Worm (Caenorhabditis elegans): ENCODE results near the gene srbc-21.

Gene srbc-21

DNA sequence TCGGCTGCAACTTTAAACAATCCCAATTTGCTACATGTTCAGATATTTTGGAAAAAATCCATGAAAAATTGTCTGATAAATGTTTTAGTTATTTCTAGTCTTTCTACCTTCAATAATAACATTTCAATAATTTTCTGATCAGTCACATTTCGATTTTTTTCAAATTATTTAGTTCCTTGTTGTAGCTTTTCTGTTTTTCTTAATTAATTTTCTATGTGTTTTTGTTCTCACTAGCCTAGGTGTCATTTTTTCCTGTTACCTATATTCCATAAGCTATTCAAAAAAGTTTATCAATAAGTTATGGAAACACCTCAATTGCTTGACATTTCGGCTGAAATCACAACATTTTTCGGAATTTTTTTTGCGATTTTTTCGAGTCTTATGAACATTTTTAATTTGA, 2.1 kb upstream of the srbc-21 start, which contains the start of gene srbc-23:
srbc-23 (plus strand) TSS at position 301 of the 400 bp plus-strand sequence.
- TF ChIP-seq nhr-11 (tag; optimal IDR thresholded peaks at IDR 0.05) (no peak), tbx-2 (tag; optimal IDR thresholded peaks at IDR 0.05) (no peak), pha-4 (tag; optimal IDR thresholded peaks at IDR 0.05) (no peak), ama-1 (optimal IDR thresholded peaks at IDR 0.05) (no peak), snpc-4 (tag; optimal IDR thresholded peaks at IDR 0.05) (no peak), mdl-1 (tag; optimal IDR thresholded peaks at IDR 0.05) (no peak), unc-62 (GFP tag; optimal IDR thresholded peaks at IDR 0.05) (no peak), fkh-2 (tag; optimal IDR thresholded peaks at IDR 0.05) (no peak), ceh-28 (tag; optimal IDR thresholded peaks at IDR 0.05) (no peak), nhr-67 (tag; optimal IDR thresholded peaks at IDR 0.05) (no peak), nhr-76 (tag; optimal IDR thresholded peaks at IDR 0.05) (no peak), elt-3 (tag; optimal IDR thresholded peaks at IDR 0.05) (no peak), elt-2 (tag; optimal IDR thresholded peaks at IDR 0.05) (no peak), nhr-23 (tag; optimal IDR thresholded peaks at IDR 0.05) (no peak), ceh-82 (tag; optimal IDR thresholded peaks at IDR 0.05) (no peak), nhr-237 (tag; optimal IDR thresholded peaks at IDR 0.05) (no peak), nfya-1 (tag; optimal IDR thresholded peaks at IDR 0.05; ENCODE audit: insufficient read depth) (no peak), elt-1 (tag; optimal IDR thresholded peaks at IDR 0.05) (no peak), egl-5 (tag; optimal IDR thresholded peaks at IDR 0.05) (no peak), ZK546.5 (tag; optimal IDR thresholded peaks at IDR 0.05) (no peak)

DNA sequence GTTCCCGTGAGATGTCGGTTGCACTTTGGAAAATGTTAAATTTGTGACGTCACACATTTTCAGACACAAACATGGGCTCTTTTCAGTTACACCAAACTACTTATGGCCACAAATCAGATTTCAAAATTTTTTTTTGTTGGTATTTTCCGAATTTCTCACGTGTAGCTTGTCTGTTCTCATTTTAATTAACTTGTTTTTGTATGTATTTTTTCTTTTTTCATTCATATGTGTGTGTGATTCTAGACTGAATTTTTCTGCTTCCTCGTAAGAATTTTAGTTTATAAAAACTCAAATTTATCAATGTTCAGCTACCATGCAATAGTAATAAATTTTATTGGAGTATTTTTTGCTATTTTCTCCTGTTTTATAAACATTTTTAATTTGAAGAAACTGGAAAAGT, 1.5 kb downstream of the srbc-21 start, which contains the start of gene srbc-22:
srbc-22 (plus strand) TSS at position 301 of the 400 bp plus-strand sequence.
- TF ChIP-seq nhr-76 (tag; optimal IDR thresholded peaks at IDR 0.05) (no peak), nhr-237 (tag; optimal IDR thresholded peaks at IDR 0.05) (no peak), lin-15B (tag; optimal IDR thresholded peaks at IDR 0.05) (no peak), ceh-16 (tag; optimal IDR thresholded peaks at IDR 0.05) (no peak), ceh-9 (tag; optimal IDR thresholded peaks at IDR 0.05) (no peak), elt-2 (tag; optimal IDR thresholded peaks at IDR 0.05) (no peak), R02D3.7 (tag; optimal IDR thresholded peaks at IDR 0.05) (no peak), jun-1 (tag; optimal IDR thresholded peaks at IDR 0.05) (no peak), mdl-1 (tag; optimal IDR thresholded peaks at IDR 0.05) (no peak), lsy-12 (tag; optimal IDR thresholded peaks at IDR 0.05) (no peak), elt-3 (tag; optimal IDR thresholded peaks at IDR 0.05) (no peak), elt-1 (tag; optimal IDR thresholded peaks at IDR 0.05) (no peak), egl-27 (tag; optimal IDR thresholded peaks at IDR 0.05) (no peak), nhr-23 (tag; optimal IDR thresholded peaks at IDR 0.05) (no peak), nhr-12 (tag; optimal IDR thresholded peaks at IDR 0.05) (no peak), unc-39 (tag; optimal IDR thresholded peaks at IDR 0.05) (no peak), zag-1 (tag; optimal IDR thresholded peaks at IDR 0.05) (no peak)

DNA sequence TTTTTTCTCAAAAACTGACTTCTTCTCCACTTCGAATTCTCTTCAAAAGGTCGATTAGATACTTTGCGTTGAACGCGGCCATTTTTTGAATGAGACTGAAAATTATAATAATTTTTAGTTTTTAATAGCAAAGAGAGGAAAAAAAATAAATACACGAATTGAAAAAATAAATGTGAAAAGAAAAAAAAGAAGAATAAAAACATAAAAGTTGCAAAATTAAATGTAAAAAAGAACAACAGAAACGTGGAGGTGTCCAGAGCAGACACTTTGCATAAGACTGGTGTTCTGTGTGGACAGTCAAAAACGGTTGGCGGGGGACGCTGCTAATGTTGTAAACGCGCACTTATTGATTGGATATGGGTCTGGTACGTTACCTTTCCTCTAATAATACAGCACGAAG, 4.0 kb downstream of the srbc-21 start, which contains the start of gene C45H4.14:
C45H4.14 (minus strand) TSS at position 101 of the 400 bp plus-strand sequence.
- no peak for TF ChIP-seq nhr-67 (tag; optimal IDR thresholded peaks at IDR 0.05)

DNA sequence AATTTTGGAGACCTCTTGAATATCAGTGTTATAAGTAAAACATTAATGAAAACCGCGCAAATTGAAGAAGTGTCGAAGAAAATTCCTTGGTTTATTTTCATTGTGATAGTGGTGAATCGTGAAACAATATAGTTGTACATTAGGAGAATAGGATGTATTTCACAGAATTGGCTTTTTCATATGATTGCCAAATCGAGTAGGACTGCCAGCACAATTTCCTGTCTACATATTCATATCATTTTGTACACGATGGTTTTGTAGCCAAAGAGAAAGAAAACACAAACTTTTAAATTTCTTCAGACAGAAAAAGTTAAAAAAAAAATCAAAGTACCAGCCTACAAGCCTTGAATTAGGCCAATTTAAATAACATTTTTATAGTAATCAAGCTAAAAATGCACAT, 8.4 kb downstream of the srbc-21 start, which contains the start of gene str-255:
str-255 (minus strand) TSS at position 101 of the 400 bp plus-strand sequence.
- no peak for TF ChIP-seq elt-1 (tag; optimal IDR thresholded peaks at IDR 0.05)
- TF ChIP-seq egl-5 (tag; optimal IDR thresholded peaks at IDR 0.05) = no peak
- no peak for TF ChIP-seq lin-15B (tag; optimal IDR thresholded peaks at IDR 0.05)
- TF ChIP-seq nhr-67 (tag; optimal IDR thresholded peaks at IDR 0.05) = no peak
- TF ChIP-seq ceh-82 (tag; optimal IDR thresholded peaks at IDR 0.05) = no peak
- TF ChIP-seq eor-1 (tag; optimal IDR thresholded peaks at IDR 0.05) = no peak
- no peak for TF ChIP-seq nhr-11 (tag; optimal IDR thresholded peaks at IDR 0.05)
- no peak for TF ChIP-seq ztf-4 (tag; optimal IDR thresholded peaks at IDR 0.05)

DNA sequence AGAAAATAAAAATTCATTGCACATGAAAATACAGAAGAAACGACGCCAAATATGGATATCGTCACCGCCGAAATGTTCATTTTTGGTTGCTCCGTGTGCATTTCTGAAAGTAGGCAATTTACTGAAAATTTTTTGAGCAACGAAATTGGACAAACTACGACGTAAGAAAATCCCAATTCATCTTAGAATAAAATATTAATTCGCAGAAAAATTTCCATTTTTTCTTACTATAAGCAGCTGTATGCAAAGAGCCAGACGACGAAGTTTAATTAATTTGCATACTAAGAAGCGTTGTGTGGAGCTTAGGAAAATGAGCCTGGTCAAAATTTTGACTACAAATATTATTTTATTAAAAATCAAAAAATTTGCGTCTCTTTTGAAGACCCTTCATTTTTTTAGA, 11.3 kb downstream of the srbc-21 start, which contains the start of gene srbc-19:
srbc-19 (minus strand) TSS at position 101 of the 400 bp plus-strand sequence.
- no peak for TF ChIP-seq nfya-1 (tag; optimal IDR thresholded peaks at IDR 0.05; ENCODE audit: insufficient read depth)
- TF ChIP-seq elt-1 (tag; optimal IDR thresholded peaks at IDR 0.05) = no peak
- TF ChIP-seq ceh-82 (tag; optimal IDR thresholded peaks at IDR 0.05) = no peak
- no peak for TF ChIP-seq lin-15B (tag; optimal IDR thresholded peaks at IDR 0.05)
- TF ChIP-seq tbx-2 (tag; optimal IDR thresholded peaks at IDR 0.05) = no peak
- TF ChIP-seq nhr-237 (tag; optimal IDR thresholded peaks at IDR 0.05) = no peak
- TF ChIP-seq ZK546.5 (tag; optimal IDR thresholded peaks at IDR 0.05) = no peak
- TF ChIP-seq aly-2 (tag; optimal IDR thresholded peaks at IDR 0.05) = no peak
- no peak for TF ChIP-seq mdl-1 (tag; optimal IDR thresholded peaks at IDR 0.05)
- TF ChIP-seq skn-1 (tag; optimal IDR thresholded peaks at IDR 0.05) = no peak
- no peak for TF ChIP-seq fkh-10 (GFP tag; optimal IDR thresholded peaks at IDR 0.05)
- no peak for TF ChIP-seq nhr-67 (tag; optimal IDR thresholded peaks at IDR 0.05)
- TF ChIP-seq ceh-16 (tag; optimal IDR thresholded peaks at IDR 0.05) = no peak
- TF ChIP-seq nhr-25 (tag; optimal IDR thresholded peaks at IDR 0.05) = no peak
- TF ChIP-seq ztf-11 (tag; optimal IDR thresholded peaks at IDR 0.05) = no peak
- no peak for TF ChIP-seq jun-1 (tag; optimal IDR thresholded peaks at IDR 0.05)

Measured in whole organism, L3 larva.